Worm (Caenorhabditis elegans) whole organism, young adult: ENCODE results near the gene twk-10.

Source experiments
- D2030.7 ChIP-seq: fragments of 200-800 bp; sonication (Bioruptor generic); IDR thresholded peaks from 2 replicates; pipeline ENCODE4 v1.3.6; 2022; ENCODE audit warnings: missing genetic modification reagents, missing genetic modification characterization, missing compliant biosample characterization
- F22D6.2 ChIP-seq: sonication (generic microtip); optimal IDR thresholded peaks from 2 replicates; lab custom pipeline; 2016; ENCODE audit warnings: mild to moderate bottlenecking, missing genetic modification characterization, missing compliant biosample characterization
- F33H1.4 ChIP-seq: fragments of 200-800 bp; sonication (Bioruptor generic); IDR thresholded peaks from 2 replicates; pipeline ENCODE4 v1.3.6; 2022; ENCODE audit warnings: missing genetic modification reagents, missing genetic modification characterization, missing compliant biosample characterization
- F57C9.4 ChIP-seq: sonication (generic microtip); optimal IDR thresholded peaks from 2 replicates; lab custom pipeline; 2017; ENCODE audit warnings: mild to moderate bottlenecking, missing genetic modification characterization, missing compliant biosample characterization
- K11D2.4 ChIP-seq: fragments of 200-800 bp; sonication (Bioruptor generic); IDR thresholded peaks from 2 replicates; pipeline ENCODE4 v1.3.6; 2022; ENCODE audit warnings: missing genetic modification reagents, missing genetic modification characterization, missing compliant biosample characterization
- K12H6.12 ChIP-seq: fragments of 200-800 bp; sonication (Bioruptor generic); optimal IDR thresholded peaks from 2 replicates; lab custom pipeline; 2018; ENCODE audit warnings: mild to moderate bottlenecking, missing genetic modification characterization, missing compliant biosample characterization
- T07F8.4 ChIP-seq: sonication (generic microtip); optimal IDR thresholded peaks from 2 replicates; lab custom pipeline; 2016; ENCODE audit warnings: mild to moderate bottlenecking, missing genetic modification characterization, moderate library complexity, missing compliant biosample characterization
- Y67H2A.10 ChIP-seq: fragments of 200-800 bp; sonication (Bioruptor generic); conservative IDR thresholded peaks from 2 replicates; pipeline ENCODE4 v1.3.6; 2022; ENCODE audit warnings: missing genetic modification reagents, missing genetic modification characterization, missing compliant biosample characterization
- Y95B8A.8 ChIP-seq: fragments of 200-800 bp; sonication (Bioruptor generic); IDR thresholded peaks from 2 replicates; pipeline ENCODE4 v1.3.6; 2022; ENCODE audit warnings: missing genetic modification reagents, missing genetic modification characterization, missing compliant biosample characterization
- ZK185.1 ChIP-seq: sonication (generic microtip); optimal IDR thresholded peaks from 2 replicates; lab custom pipeline; 2016; ENCODE audit warnings: mild to moderate bottlenecking, missing genetic modification characterization, missing compliant biosample characterization; ENCODE audit not compliant: poor library complexity, severe bottlenecking
- ama-1 ChIP-seq, 3 experiments: fragments of 150-350 bp in 1 of 3; sonication (generic microtip) in 2 of 3; optimal IDR thresholded peaks; 2 replicates each; lab custom pipeline; 2014 to 2018; ENCODE audit warnings: missing biosample characterization in 2 of 3, missing genetic modification characterization in 2 of 3, missing genetic modification reagents in 2 of 3
- atf-7 ChIP-seq: sonication (generic microtip); optimal IDR thresholded peaks from 2 replicates; lab custom pipeline; 2017; ENCODE audit warnings: mild to moderate bottlenecking, missing genetic modification characterization, missing compliant biosample characterization
- athp-1 ChIP-seq: sonication (generic microtip); optimal IDR thresholded peaks from 2 replicates; lab custom pipeline; 2017; ENCODE audit warnings: mild to moderate bottlenecking, missing genetic modification characterization, missing compliant biosample characterization
- attf-5 ChIP-seq: fragments of 200-800 bp; sonication (Bioruptor generic); optimal IDR thresholded peaks from 2 replicates; lab custom pipeline; 2018; ENCODE audit warnings: mild to moderate bottlenecking, missing genetic modification characterization, missing compliant biosample characterization
- ceh-27 ChIP-seq: fragments of 200-800 bp; sonication (Bioruptor generic); optimal IDR thresholded peaks from 2 replicates; lab custom pipeline; 2018; ENCODE audit warnings: mild to moderate bottlenecking, missing genetic modification characterization, moderate library complexity, missing compliant biosample characterization
- ceh-91 ChIP-seq: fragments of 200-800 bp; sonication (Bioruptor generic); IDR thresholded peaks from 2 replicates; pipeline ENCODE4 v1.3.6; 2022; ENCODE audit warnings: missing genetic modification reagents, missing genetic modification characterization, missing compliant biosample characterization
- dox-1 ChIP-seq: fragments of 200-800 bp; sonication (Bioruptor generic); IDR thresholded peaks from 2 replicates; pipeline ENCODE4 v1.3.6; 2022; ENCODE audit warnings: missing genetic modification reagents, missing genetic modification characterization, missing compliant biosample characterization
- dpff-1 ChIP-seq: sonication (generic microtip); optimal IDR thresholded peaks from 2 replicates; lab custom pipeline; 2017; ENCODE audit warnings: mild to moderate bottlenecking, missing genetic modification characterization, missing compliant biosample characterization
- efl-1 ChIP-seq: fragments of 150-350 bp; optimal IDR thresholded peaks from 2 replicates; lab custom pipeline; 2014; ENCODE audit warnings: missing biosample characterization, missing genetic modification reagents, missing genetic modification characterization
- him-1 ChIP-seq: sonication (generic microtip); optimal IDR thresholded peaks from 2 replicates; lab custom pipeline; 2016; ENCODE audit warnings: missing genotype, missing genetic modification reagents, missing genetic modification characterization, missing compliant biosample characterization
- hmg-1.2 ChIP-seq: fragments of 200-800 bp; sonication (Bioruptor generic); IDR thresholded peaks from 2 replicates; pipeline ENCODE4 v1.3.6; 2022; ENCODE audit warnings: missing genetic modification reagents, missing genetic modification characterization, missing compliant biosample characterization
- let-526 ChIP-seq: fragments of 200-800 bp; sonication (Bioruptor generic); IDR thresholded peaks from 2 replicates; pipeline ENCODE4 v1.3.6; 2022; ENCODE audit warnings: missing genetic modification reagents, missing genetic modification characterization, missing compliant biosample characterization
- let-607 ChIP-seq, 2 experiments: fragments of 200-800 bp in 1 of 2; sonication (Bioruptor generic) in 1 of 2; sonication (generic microtip) in 1 of 2; optimal IDR thresholded peaks; 2 replicates each; lab custom pipeline; 2016 to 2018; ENCODE audit warnings: mild to moderate bottlenecking in 2 of 2, missing compliant biosample characterization in 2 of 2, missing genetic modification characterization in 2 of 2, moderate library complexity in 2 of 2, missing genotype in 1 of 2
- lin-40 ChIP-seq: sonication (generic microtip); optimal IDR thresholded peaks from 2 replicates; lab custom pipeline; 2016; ENCODE audit warnings: missing genetic modification characterization, mild to moderate bottlenecking, missing compliant biosample characterization, missing genotype, missing genetic modification reagents
- lin-54 ChIP-seq: fragments of 200-800 bp; sonication (Bioruptor generic); optimal IDR thresholded peaks from 2 replicates; lab custom pipeline; 2018; ENCODE audit warnings: mild to moderate bottlenecking, missing genetic modification characterization, missing compliant biosample characterization
- lsl-1 ChIP-seq: fragments of 200-800 bp; sonication (Bioruptor generic); optimal IDR thresholded peaks from 2 replicates; lab custom pipeline; 2018; ENCODE audit warnings: mild to moderate bottlenecking, missing genetic modification characterization, moderate library complexity, missing compliant biosample characterization
- madf-3 ChIP-seq: fragments of 200-800 bp; sonication (Bioruptor generic); IDR thresholded peaks from 2 replicates; pipeline ENCODE4 v1.3.6; 2022; ENCODE audit warnings: missing genetic modification reagents, missing genetic modification characterization, missing compliant biosample characterization
- madf-6 ChIP-seq: fragments of 200-800 bp; sonication (Bioruptor generic); IDR thresholded peaks from 2 replicates; pipeline ENCODE4 v1.3.6; 2022; ENCODE audit warnings: missing genetic modification reagents, missing genetic modification characterization, missing compliant biosample characterization
- madf-8 ChIP-seq: fragments of 200-800 bp; sonication (Bioruptor generic); conservative IDR thresholded peaks from 2 replicates; pipeline ENCODE4 v1.3.6; 2022; ENCODE audit warnings: missing genetic modification reagents, missing genetic modification characterization, missing compliant biosample characterization
- mcd-1 ChIP-seq: fragments of 200-800 bp; sonication (Bioruptor generic); IDR thresholded peaks from 2 replicates; pipeline ENCODE4 v1.3.6; 2022; ENCODE audit warnings: missing genetic modification reagents, missing genetic modification characterization, missing compliant biosample characterization
- mel-28 ChIP-seq: sonication (generic microtip); optimal IDR thresholded peaks from 2 replicates; lab custom pipeline; 2016; ENCODE audit warnings: borderline replicate concordance, mild to moderate bottlenecking, missing genetic modification characterization, missing compliant biosample characterization
- nfyb-1 ChIP-seq: fragments of 200-800 bp; sonication (Bioruptor generic); IDR thresholded peaks from 2 replicates; pipeline ENCODE4 v1.3.6; 2022; ENCODE audit warnings: missing genetic modification reagents, missing genetic modification characterization, missing compliant biosample characterization
- nhr-80 ChIP-seq: sonication (generic microtip); optimal IDR thresholded peaks from 2 replicates; lab custom pipeline; 2016; ENCODE audit warnings: missing genetic modification characterization, missing compliant biosample characterization
- pbrm-1 ChIP-seq: fragments of 200-800 bp; sonication (Bioruptor generic); IDR thresholded peaks from 2 replicates; pipeline ENCODE4 v1.3.6; 2022; ENCODE audit warnings: missing genetic modification reagents, missing genetic modification characterization, missing compliant biosample characterization
- pha-4 ChIP-seq: fragments of 150-350 bp; sonication (generic microtip); optimal IDR thresholded peaks from 2 replicates; lab custom pipeline; 2014; ENCODE audit warnings: missing biosample characterization, missing genetic modification reagents, missing genetic modification characterization
- somi-1 ChIP-seq: fragments of 200-800 bp; sonication (Bioruptor generic); optimal IDR thresholded peaks from 2 replicates; lab custom pipeline; 2018; ENCODE audit warnings: mild to moderate bottlenecking, missing genetic modification characterization, missing compliant biosample characterization
- xnd-1 ChIP-seq: sonication (generic microtip); optimal IDR thresholded peaks from 2 replicates; lab custom pipeline; 2016; ENCODE audit warnings: missing genotype, missing genetic modification reagents, missing genetic modification characterization, missing compliant biosample characterization
- ztf-26 ChIP-seq: sonication (generic microtip); optimal IDR thresholded peaks from 2 replicates; lab custom pipeline; 2017; ENCODE audit warnings: missing genetic modification characterization, missing compliant biosample characterization

The twk-10 gene

DNA sequence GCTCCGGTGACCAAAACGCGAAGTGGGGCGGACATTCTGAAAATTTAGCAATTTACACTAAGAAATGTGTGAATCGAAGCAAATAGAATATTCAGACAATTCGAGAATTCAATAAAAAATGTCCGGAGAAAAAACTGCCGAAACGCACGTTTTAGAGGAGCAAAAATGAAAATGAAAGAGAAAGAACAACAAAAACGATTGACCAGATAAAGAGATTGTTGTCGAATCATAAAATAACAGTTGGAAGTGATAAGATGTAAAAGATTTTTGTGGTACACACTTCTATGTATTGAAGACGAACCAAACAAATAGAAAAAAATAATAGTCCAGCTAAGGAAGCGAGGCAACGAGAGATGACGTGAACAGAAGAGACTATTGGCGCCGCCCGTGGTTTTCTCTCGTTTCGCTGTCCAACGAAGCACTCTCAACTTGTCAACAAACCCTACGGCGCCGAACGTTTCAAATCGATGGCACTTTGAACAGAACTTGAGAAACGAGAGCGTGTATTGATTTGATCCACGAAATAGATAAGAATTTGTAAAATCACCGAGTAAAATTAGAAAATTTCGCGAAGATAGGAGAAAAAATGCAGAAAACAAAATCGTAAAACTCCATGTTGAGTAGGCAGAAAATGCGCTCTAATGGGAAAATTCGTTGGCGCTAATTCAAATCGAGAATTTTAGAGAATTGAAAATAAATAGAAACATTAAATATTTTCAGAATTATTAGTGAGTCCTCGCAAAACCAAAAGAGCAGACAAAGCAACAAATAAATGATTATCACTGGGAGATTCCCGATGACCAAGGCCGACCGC, 35.4 kb upstream of the twk-10 start, which contains the start of gene mdh-1:
Gene mdh-1, minus strand, starts transcription at position 36 of the 814 bp plus-strand sequence.
- peak; percentile 4 for TF ChIP-seq K12H6.12 (tag; lab: Kevin White, UChicago)
- TF ChIP-seq ceh-27 (GFP tag; lab: Kevin White, UChicago): peak; percentile 26
- TF ChIP-seq nfyb-1 (GFP tag; lab: Robert Waterston, UW): peak; percentile 40; the same call in 1 of the 2 replicates
- TF ChIP-seq T07F8.4 (tag; lab: Kevin White, UChicago): no peak
- TF ChIP-seq attf-5 (GFP tag; lab: Kevin White, UChicago): peak; percentile 8
- TF ChIP-seq let-607 (tag; optimal IDR thresholded peaks at IDR 0.05; lab: Kevin White, UChicago): peak in 1 of 2 experiments; percentile 24
- TF ChIP-seq pha-4 (tag; lab: Kevin White, UChicago): peak; percentile 77
- TF ChIP-seq nhr-80 (tag; lab: Kevin White, UChicago): peak; percentile 60
- TF ChIP-seq mcd-1 (GFP tag; lab: Robert Waterston, UW): peak; percentile 44; the same call in 1 of the 2 replicates
- TF ChIP-seq ZK185.1 (tag; lab: Kevin White, UChicago): peak; percentile 4
- no peak for TF ChIP-seq hmg-1.2 (GFP tag; lab: Robert Waterston, UW)
- peak; percentile 49; the same call in 1 of the 2 replicates for TF ChIP-seq let-526
- no peak for TF ChIP-seq mel-28 (tag; lab: Kevin White, UChicago)
- no peak for TF ChIP-seq madf-3 (GFP tag; lab: Robert Waterston, UW)
- 0 out of 2 replicates have a peak, but pooled peaks have one; percentile 10 for TF ChIP-seq dox-1
- 0 out of 2 replicates have a peak, but pooled peaks have one; percentile 2 for TF ChIP-seq pbrm-1 (GFP tag; lab: Robert Waterston, UW)
- no peak for TF ChIP-seq Y67H2A.10 (GFP tag; lab: Robert Waterston, UW)
- TF ChIP-seq lin-54: peak; percentile 5
- 0 out of 2 replicates have a peak, but pooled peaks have one; percentile 17 for TF ChIP-seq D2030.7 (GFP tag; lab: Robert Waterston, UW)
- peak; percentile 43; the same call in 1 of the 2 replicates for TF ChIP-seq Y95B8A.8 (GFP tag; lab: Robert Waterston, UW)
- no peak for TF ChIP-seq madf-6 (GFP tag; lab: Robert Waterston, UW)
- peak; percentile 44 for TF ChIP-seq ama-1 (optimal IDR thresholded peaks at IDR 0.05; lab: Kevin White, UChicago)
- no peak for TF ChIP-seq ama-1 (GFP tag; optimal IDR thresholded peaks at IDR 0.05; lab: Kevin White, UChicago)

DNA sequence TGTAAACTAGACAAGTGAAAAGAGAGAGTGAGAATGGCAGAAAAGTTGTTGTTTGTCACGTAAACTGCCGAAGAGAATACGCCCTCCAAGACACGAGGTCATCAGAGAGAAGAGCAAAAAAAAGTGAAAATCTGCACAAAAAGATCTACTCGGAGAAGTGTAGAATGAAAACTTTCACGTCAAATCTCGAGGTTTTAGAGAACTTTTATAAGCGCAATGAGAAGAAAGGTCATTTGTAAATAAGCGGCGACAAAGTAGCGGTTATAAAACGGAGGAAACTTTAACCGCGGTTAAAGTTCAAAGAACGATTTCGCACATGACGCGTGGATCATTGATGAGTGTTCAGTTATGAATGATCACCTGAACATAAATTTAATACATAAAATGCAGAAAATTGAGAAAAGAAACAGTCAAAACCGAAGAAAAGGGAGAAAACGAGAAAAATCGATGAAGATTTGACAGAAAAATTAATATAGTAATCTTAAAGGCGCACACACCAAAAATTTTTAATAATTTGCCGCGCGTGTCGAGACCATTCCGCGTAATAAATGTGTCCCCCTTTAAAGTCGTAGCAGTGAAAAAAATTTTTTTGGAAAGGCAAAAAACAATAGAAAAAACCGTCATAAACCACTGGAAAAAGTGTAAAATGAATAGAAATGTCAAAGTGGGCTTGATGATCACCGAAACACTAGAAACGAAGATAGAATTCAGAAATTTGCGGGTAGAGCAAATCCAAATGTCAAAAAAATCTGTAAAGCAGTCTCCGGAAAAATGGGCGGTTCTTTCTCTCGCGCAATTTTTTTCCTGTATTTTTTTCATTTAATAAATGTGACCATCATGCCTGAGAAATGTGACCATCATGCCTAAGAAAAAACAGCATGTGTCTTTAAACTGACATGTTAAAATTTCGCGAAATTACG, 34.6 kb upstream of the twk-10 start:
- TF ChIP-seq madf-6 (GFP tag; lab: Robert Waterston, UW): peak; percentile 67; the same call in 1 of the 2 replicates
- TF ChIP-seq madf-8: peak; percentile 46
- TF ChIP-seq ztf-26 (tag; lab: Kevin White, UChicago): peak; percentile 1
- TF ChIP-seq xnd-1 (tag; lab: Kevin White, UChicago): peak; percentile 54
- peak; percentile 63 for TF ChIP-seq efl-1
- no peak for TF ChIP-seq dpff-1 (tag; lab: Kevin White, UChicago)
- peak; percentile 1 for TF ChIP-seq F22D6.2 (tag; lab: Kevin White, UChicago)
- peak; percentile 29 for TF ChIP-seq lin-40 (tag; lab: Kevin White, UChicago)
- peak; percentile 36 for TF ChIP-seq him-1 (tag; lab: Kevin White, UChicago)
- peak; percentile 42 for TF ChIP-seq pha-4 (tag; lab: Kevin White, UChicago)
- no peak for TF ChIP-seq atf-7 (tag; lab: Kevin White, UChicago)
- TF ChIP-seq K11D2.4 (GFP tag; lab: Robert Waterston, UW): peak; percentile 35; the same call in 1 of the 2 replicates
- no peak for TF ChIP-seq F57C9.4 (tag; lab: Kevin White, UChicago)
- peak; percentile 3 for TF ChIP-seq somi-1 (GFP tag; lab: Kevin White, UChicago)
- no peak for TF ChIP-seq athp-1
- peak; percentile 75 for TF ChIP-seq F33H1.4 (GFP tag; lab: Robert Waterston, UW)
- 0 out of 2 replicates have a peak, but pooled peaks have one; percentile 15 for TF ChIP-seq ceh-91 (GFP tag; lab: Robert Waterston, UW)
- peak; percentile 76 for TF ChIP-seq lsl-1 (GFP tag; lab: Kevin White, UChicago)
- TF ChIP-seq D2030.7 (GFP tag; lab: Robert Waterston, UW): 0 out of 2 replicates have a peak, but pooled peaks have one; percentile 23
